Fruit fly (Drosophila melanogaster) whole organism, pupa: ENCODE measurements around the gene CG11828.

Experiments
- CG10348 ChIP-seq: fragments of 200-800 bp; sonication (Bioruptor generic); IDR thresholded peaks from 2 replicates; pipeline ENCODE4 v1.3.6; 2022; ENCODE audit warnings: missing biosample characterization, missing genetic modification characterization
- CG12605 ChIP-seq: fragments of 200-800 bp; sonication (Bioruptor generic); IDR thresholded peaks from 2 replicates; pipeline ENCODE4 v1.3.6; 2022; ENCODE audit warnings: missing biosample characterization, missing genetic modification characterization
- CG13204 ChIP-seq: fragments of 200-800 bp; sonication (Bioruptor generic); optimal IDR thresholded peaks from 2 replicates; lab custom pipeline; 2018; ENCODE audit warnings: missing biosample characterization, mild to moderate bottlenecking, missing genetic modification characterization, moderate library complexity
- CG14655 ChIP-seq: fragments of 200-800 bp; sonication (Bioruptor generic); optimal IDR thresholded peaks from 3 replicates; lab custom pipeline; 2017; ENCODE audit warnings: mild to moderate bottlenecking, missing biosample characterization, missing genetic modification reagents, missing genetic modification characterization
- CG15710 ChIP-seq: fragments of 200-800 bp; sonication (Bioruptor generic); optimal IDR thresholded peaks from 2 replicates; lab custom pipeline; 2018; ENCODE audit warnings: missing biosample characterization, mild to moderate bottlenecking, missing genetic modification characterization, moderate library complexity
- CG17806 ChIP-seq: fragments of 200-800 bp; sonication (Bioruptor generic); optimal IDR thresholded peaks from 2 replicates; lab custom pipeline; 2018; ENCODE audit warnings: missing biosample characterization, mild to moderate bottlenecking, missing genetic modification characterization, moderate library complexity
- CG32121 ChIP-seq: fragments of 200-800 bp; sonication (Bioruptor generic); IDR thresholded peaks from 2 replicates; pipeline ENCODE4 v1.3.6; 2022; ENCODE audit warnings: missing biosample characterization, missing genetic modification characterization
- CG34367 ChIP-seq: fragments of 200-800 bp; sonication (Bioruptor generic); optimal IDR thresholded peaks from 2 replicates; lab custom pipeline; 2018; ENCODE audit warnings: missing biosample characterization, mild to moderate bottlenecking, missing genetic modification characterization
- CG4496 ChIP-seq: fragments of 200-800 bp; sonication (Bioruptor generic); IDR thresholded peaks from 3 replicates; pipeline ENCODE4 v1.3.6; 2022; ENCODE audit warnings: missing biosample characterization, missing genetic modification characterization
- CG8159 ChIP-seq: fragments of 200-800 bp; sonication (Bioruptor generic); optimal IDR thresholded peaks from 3 replicates; lab custom pipeline; 2018; ENCODE audit warnings: missing biosample characterization, mild to moderate bottlenecking, missing genetic modification characterization, moderate library complexity
- CG8301 ChIP-seq: fragments of 200-800 bp; sonication (Bioruptor generic); optimal IDR thresholded peaks from 2 replicates; lab custom pipeline; 2018; ENCODE audit warnings: missing biosample characterization, mild to moderate bottlenecking, missing genetic modification characterization
- CG9948 ChIP-seq: fragments of 200-800 bp; sonication (Bioruptor generic); optimal IDR thresholded peaks from 2 replicates; lab custom pipeline; 2018; ENCODE audit warnings: missing biosample characterization, mild to moderate bottlenecking, missing genetic modification characterization, moderate library complexity
- D1 ChIP-seq: fragments of 200-800 bp; sonication (Bioruptor generic); optimal IDR thresholded peaks from 2 replicates; lab custom pipeline; 2018; ENCODE audit warnings: missing biosample characterization, mild to moderate bottlenecking, missing genetic modification characterization, moderate library complexity
- EcR ChIP-seq: fragments of 200-800 bp; sonication (Bioruptor generic); optimal IDR thresholded peaks from 3 replicates; lab custom pipeline; 2019; ENCODE audit warnings: missing biosample characterization, missing genetic modification characterization, mild to moderate bottlenecking, moderate library complexity, missing genetic modification reagents
- Ets98B ChIP-seq: fragments of 200-800 bp; sonication (Bioruptor generic); IDR thresholded peaks from 2 replicates; pipeline ENCODE4 v1.3.6; 2022; ENCODE audit warnings: missing biosample characterization, missing genetic modification characterization
- Pif1A ChIP-seq: fragments of 200-800 bp; sonication (Bioruptor generic); optimal IDR thresholded peaks from 3 replicates; lab custom pipeline; 2016; ENCODE audit warnings: missing biosample characterization, missing genetic modification characterization
- Pif1B ChIP-seq: fragments of 200-800 bp; sonication (Bioruptor generic); optimal IDR thresholded peaks from 3 replicates; lab custom pipeline; 2016; ENCODE audit warnings: missing biosample characterization, missing genetic modification characterization
- Snoo ChIP-seq: fragments of 200-800 bp; sonication (Bioruptor generic); optimal IDR thresholded peaks from 3 replicates; lab custom pipeline; 2017; ENCODE audit warnings: missing biosample characterization, mild to moderate bottlenecking, missing genetic modification characterization, inconsistent platforms
- fd96Ca ChIP-seq: fragments of 200-800 bp; sonication (Bioruptor generic); IDR thresholded peaks from 3 replicates; pipeline ENCODE4 v1.3.6; 2022; ENCODE audit warnings: missing biosample characterization, missing genetic modification characterization
- gl ChIP-seq: fragments of 200-800 bp; sonication (Bioruptor generic); optimal IDR thresholded peaks from 2 replicates; lab custom pipeline; 2018; ENCODE audit warnings: missing biosample characterization, mild to moderate bottlenecking, missing genetic modification characterization
- rn ChIP-seq: fragments of 200-800 bp; sonication (Bioruptor generic); IDR thresholded peaks from 2 replicates; pipeline ENCODE4 v1.3.6; 2022; ENCODE audit warnings: missing biosample characterization, missing genetic modification characterization

CG11828 gene

dm6 chr3R:28895014-28895413, 27.8 kb upstream of the CG11828 start:
- TF ChIP-seq CG4496 (GFP tag; lab: Robert Waterston, UW) (no peak), CG10348 (GFP tag; lab: Robert Waterston, UW) (no peak), CG15710 (peak; percentile 11), EcR (GFP tag; lab: Kevin White, UChicago) (peak; percentile 61), CG12605 (no peak), Snoo (tag; lab: Kevin White, UChicago) (no peak), CG8159 (tag; lab: Kevin White, UChicago) (no peak), CG34367 (tag; lab: Kevin White, UChicago) (no peak), CG17806 (tag; lab: Kevin White, UChicago) (no peak), CG13204 (peak; percentile 63), CG32121 (no peak), CG9948 (no peak), D1 (no peak), gl (tag; lab: Kevin White, UChicago) (no peak), Ets98B (GFP tag; lab: Robert Waterston, UW) (no peak)

dm6 chr3R:28897891-28898290, 25.0 kb upstream of the CG11828 start:
- no peak for TF ChIP-seq CG8159 (tag; lab: Kevin White, UChicago)

- no peak for TF ChIP-seq CG12605
- peak; percentile 53 for TF ChIP-seq EcR (GFP tag; lab: Kevin White, UChicago)
Measured at dm6 chr3R:28898921-28899545, 23.8 kb upstream of the CG11828 start.

dm6 chr3R:28901468-28902163, 21.2 kb upstream of the CG11828 start:
- TF ChIP-seq CG8159 (tag; lab: Kevin White, UChicago) (no peak), EcR (GFP tag; lab: Kevin White, UChicago) (no peak), CG17806 (tag; lab: Kevin White, UChicago) (no peak), CG10348 (GFP tag; lab: Robert Waterston, UW) (no peak)

dm6 chr3R:28903392-28903791, 19.5 kb upstream of the CG11828 start:
- TF ChIP-seq Pif1A (GFP tag; lab: Kevin White, UChicago) (no peak), gl (tag; lab: Kevin White, UChicago) (no peak), Snoo (tag; lab: Kevin White, UChicago) (no peak), CG34367 (tag; lab: Kevin White, UChicago) (no peak), CG8159 (tag; lab: Kevin White, UChicago) (no peak), CG17806 (tag; lab: Kevin White, UChicago) (no peak), EcR (GFP tag; lab: Kevin White, UChicago) (no peak), fd96Ca (GFP tag; lab: Robert Waterston, UW) (no peak), rn (GFP tag; lab: Robert Waterston, UW) (no peak), CG10348 (GFP tag; lab: Robert Waterston, UW) (no peak), CG8301 (tag; lab: Kevin White, UChicago) (no peak), Ets98B (GFP tag; lab: Robert Waterston, UW) (no peak), CG4496 (GFP tag; lab: Robert Waterston, UW) (no peak), CG13204 (no peak), CG32121 (no peak), Pif1B (GFP tag; lab: Kevin White, UChicago) (no peak), CG9948 (no peak), D1 (no peak), CG12605 (no peak), CG15710 (no peak)
- TF ChIP-seq, all 21 proteins: peak for 0

- peak; percentile 64 for TF ChIP-seq CG14655
- TF ChIP-seq Ets98B (GFP tag; lab: Robert Waterston, UW), result 0 out of 2 replicates have a peak, but pooled peaks have one; percentile 23
- TF ChIP-seq Pif1A (GFP tag; lab: Kevin White, UChicago), result peak; percentile 22
- no peak for TF ChIP-seq CG34367 (tag; lab: Kevin White, UChicago)
- TF ChIP-seq CG8301 (tag; lab: Kevin White, UChicago), result peak; percentile 62
- no peak for TF ChIP-seq Pif1B (GFP tag; lab: Kevin White, UChicago)
- TF ChIP-seq CG4496 (GFP tag; lab: Robert Waterston, UW), result 0 out of 3 replicates have a peak, but pooled peaks have one; percentile 30
- TF ChIP-seq gl (tag; lab: Kevin White, UChicago), result no peak
- TF ChIP-seq CG10348 (GFP tag; lab: Robert Waterston, UW), result no peak
- TF ChIP-seq Snoo (tag; lab: Kevin White, UChicago), result no peak
- TF ChIP-seq fd96Ca (GFP tag; lab: Robert Waterston, UW), result no peak
- no peak for TF ChIP-seq D1
Measured at dm6 chr3R:28904174-28904573, 18.7 kb upstream of the CG11828 start.
